Fruit fly (Drosophila melanogaster) whole organism, embryonic: Measurements from ENCODE around the gene asl.

Experiments used
- ATbp ChIP-seq: fragments of 200-800 bp; sonication (Bioruptor generic); optimal IDR thresholded peaks from 2 replicates; lab custom pipeline; 2017; ENCODE audit warnings: missing biosample characterization, mild to moderate bottlenecking, missing genetic modification characterization, missing genetic modification reagents
- Aef1 ChIP-seq: fragments of 200-800 bp; sonication (Bioruptor generic); IDR thresholded peaks from 3 replicates; pipeline ENCODE4 v1.3.6; 2022; ENCODE audit warnings: missing biosample characterization, missing genetic modification characterization
- Atf-2 ChIP-seq: fragments of 200-800 bp; sonication (Bioruptor generic); optimal IDR thresholded peaks from 2 replicates; lab custom pipeline; 2016; ENCODE audit warnings: missing biosample characterization, missing genetic modification characterization
- B-H2 ChIP-seq: fragments of 200-800 bp; sonication (Bioruptor generic); optimal IDR thresholded peaks from 2 replicates; lab custom pipeline; 2018; ENCODE audit warnings: missing biosample characterization, mild to moderate bottlenecking, missing genetic modification characterization
- CG10462 ChIP-seq: fragments of 200-800 bp; sonication (Bioruptor generic); optimal IDR thresholded peaks from 2 replicates; lab custom pipeline; 2016; ENCODE audit warnings: missing biosample characterization, missing genetic modification characterization
- CG11085 ChIP-seq: fragments of 200-800 bp; sonication (Bioruptor generic); IDR thresholded peaks from 2 replicates; pipeline ENCODE4 v1.3.6; 2022; ENCODE audit warnings: missing biosample characterization, missing genetic modification characterization
- CG11560 ChIP-seq: fragments of 200-800 bp; sonication (Bioruptor generic); IDR thresholded peaks from 3 replicates; pipeline ENCODE4 v1.3.6; 2022; ENCODE audit warnings: missing biosample characterization, missing genetic modification characterization
- CG12104 ChIP-seq: fragments of 200-800 bp; sonication (Bioruptor generic); optimal IDR thresholded peaks from 3 replicates; lab custom pipeline; 2016; ENCODE audit warnings: missing biosample characterization, missing genetic modification characterization
- CG1233 ChIP-seq: fragments of 200-800 bp; sonication (Bioruptor generic); optimal IDR thresholded peaks from 4 replicates; lab custom pipeline; 2018; ENCODE audit warnings: missing biosample characterization, mild to moderate bottlenecking, missing genetic modification characterization
- CG13424 ChIP-seq: fragments of 200-800 bp; sonication (Bioruptor generic); optimal IDR thresholded peaks from 2 replicates; lab custom pipeline; 2019; ENCODE audit warnings: missing biosample characterization, mild to moderate bottlenecking, missing genetic modification characterization, moderate library complexity
- CG15269 ChIP-seq: fragments of 200-800 bp; sonication (Bioruptor generic); optimal IDR thresholded peaks from 2 replicates; lab custom pipeline; 2018; ENCODE audit warnings: missing biosample characterization, mild to moderate bottlenecking, missing genetic modification characterization, moderate library complexity
- CG17385 ChIP-seq: fragments of 200-800 bp; sonication (Bioruptor generic); optimal IDR thresholded peaks from 3 replicates; lab custom pipeline; 2018; ENCODE audit warnings: missing biosample characterization, mild to moderate bottlenecking, missing genetic modification characterization
- CG17568 ChIP-seq: fragments of 200-800 bp; sonication (Bioruptor generic); optimal IDR thresholded peaks from 2 replicates; lab custom pipeline; 2018; ENCODE audit warnings: missing biosample characterization, mild to moderate bottlenecking, missing genetic modification characterization, moderate library complexity
- CG2678 ChIP-seq: fragments of 200-800 bp; sonication (Bioruptor generic); optimal IDR thresholded peaks from 3 replicates; lab custom pipeline; 2019; ENCODE audit warnings: missing biosample characterization, mild to moderate bottlenecking, missing genetic modification characterization, moderate library complexity
- CG30403 ChIP-seq: fragments of 200-800 bp; sonication (Bioruptor generic); optimal IDR thresholded peaks from 3 replicates; lab custom pipeline; 2016; ENCODE audit warnings: missing biosample characterization, missing genetic modification characterization
- CG31388 ChIP-seq: fragments of 200-800 bp; sonication (Bioruptor generic); optimal IDR thresholded peaks from 2 replicates; lab custom pipeline; 2016; ENCODE audit warnings: missing biosample characterization, missing genetic modification characterization
- CG32767 ChIP-seq: fragments of 200-800 bp; sonication (Bioruptor generic); IDR thresholded peaks from 2 replicates; pipeline ENCODE4 v1.3.6; 2022; ENCODE audit warnings: missing biosample characterization, missing genetic modification characterization
- CG34224 ChIP-seq: fragments of 200-800 bp; sonication (Bioruptor generic); IDR thresholded peaks from 3 replicates; pipeline ENCODE4 v1.3.6; 2022; ENCODE audit warnings: missing biosample characterization, missing genetic modification characterization; ENCODE audit not compliant: partially characterized antibody
- CG6683 ChIP-seq: fragments of 200-800 bp; sonication (Bioruptor generic); optimal IDR thresholded peaks from 2 replicates; lab custom pipeline; 2017; ENCODE audit warnings: missing biosample characterization, mild to moderate bottlenecking, missing genetic modification characterization, missing genetic modification reagents
- CG6791 ChIP-seq: fragments of 200-800 bp; sonication (Bioruptor generic); IDR thresholded peaks from 3 replicates; pipeline ENCODE4 v1.3.6; 2022; ENCODE audit warnings: missing biosample characterization, missing genetic modification characterization; ENCODE audit not compliant: partially characterized antibody
- CG6813 ChIP-seq: fragments of 200-800 bp; sonication (Bioruptor generic); optimal IDR thresholded peaks from 2 replicates; lab custom pipeline; 2017; ENCODE audit warnings: missing biosample characterization, missing genetic modification characterization, mild to moderate bottlenecking, moderate library complexity, missing genetic modification reagents
- CG7839 ChIP-seq: fragments of 200-800 bp; sonication (Bioruptor generic); optimal IDR thresholded peaks from 3 replicates; lab custom pipeline; 2018; ENCODE audit warnings: missing biosample characterization, mild to moderate bottlenecking, missing genetic modification characterization, moderate library complexity
- CG9727 ChIP-seq: fragments of 200-800 bp; sonication (Bioruptor generic); optimal IDR thresholded peaks from 3 replicates; lab custom pipeline; 2017; ENCODE audit warnings: missing biosample characterization, mild to moderate bottlenecking, missing genetic modification characterization
- Dfd ChIP-seq, 2 experiments: fragments of >200 bp; optimal IDR thresholded peaks; 2 replicates each; lab custom pipeline; 2017; ENCODE audit warnings: missing biosample characterization in 2 of 2, missing genetic modification characterization in 2 of 2
- Gug ChIP-seq: fragments of 200-800 bp; sonication (Bioruptor generic); IDR thresholded peaks from 4 replicates; pipeline ENCODE4 v1.3.6; 2022; ENCODE audit warnings: missing biosample characterization, missing genetic modification characterization
- Hmr ChIP-seq: fragments of 200-800 bp; sonication (Bioruptor generic); optimal IDR thresholded peaks from 3 replicates; lab custom pipeline; 2017; ENCODE audit warnings: mild to moderate bottlenecking, missing biosample characterization, missing genetic modification reagents, missing genetic modification characterization
- Hmx ChIP-seq: fragments of 200-800 bp; sonication (Bioruptor generic); optimal IDR thresholded peaks from 2 replicates; lab custom pipeline; 2016; ENCODE audit warnings: missing biosample characterization, missing genetic modification characterization
- Lim3 ChIP-seq: fragments of 200-800 bp; sonication (Bioruptor generic); IDR thresholded peaks from 2 replicates; pipeline ENCODE4 v1.3.6; 2022; ENCODE audit warnings: missing biosample characterization, missing genetic modification characterization
- Lpt ChIP-seq: fragments of >200 bp; optimal IDR thresholded peaks from 2 replicates; lab custom pipeline; 2018; ENCODE audit warnings: missing biosample characterization, missing genetic modification characterization
- MBD-R2 ChIP-seq: fragments of 200-800 bp; sonication (Bioruptor generic); IDR thresholded peaks from 2 replicates; pipeline ENCODE4 v1.3.6; 2022; ENCODE audit warnings: missing biosample characterization, missing genetic modification characterization
- NC2β ChIP-seq: fragments of 200-800 bp; sonication (Bioruptor generic); optimal IDR thresholded peaks from 2 replicates; lab custom pipeline; 2016; ENCODE audit warnings: missing biosample characterization, missing genetic modification characterization
- PHDP ChIP-seq: fragments of 200-800 bp; sonication (Bioruptor generic); optimal IDR thresholded peaks from 3 replicates; lab custom pipeline; 2018; ENCODE audit warnings: missing biosample characterization, mild to moderate bottlenecking, missing genetic modification characterization, moderate library complexity
- Pdp1 ChIP-seq, 2 experiments: fragments of 200-800 bp; sonication (Bioruptor generic); optimal IDR thresholded peaks; 3 replicates each; lab custom pipeline; 2016; ENCODE audit warnings: missing biosample characterization in 2 of 2, missing genetic modification characterization in 2 of 2, mild to moderate bottlenecking in 1 of 2, moderate library complexity in 1 of 2
- Sox100B ChIP-seq: fragments of 200-800 bp; sonication (Bioruptor generic); optimal IDR thresholded peaks from 3 replicates; lab custom pipeline; 2018; ENCODE audit warnings: missing biosample characterization, mild to moderate bottlenecking, missing genetic modification characterization
- ac ChIP-seq: fragments of 200-800 bp; sonication (Bioruptor generic); optimal IDR thresholded peaks from 3 replicates; lab custom pipeline; 2017; ENCODE audit warnings: missing biosample characterization, mild to moderate bottlenecking, missing genetic modification characterization
- al ChIP-seq: fragments of 200-800 bp; sonication (Bioruptor generic); IDR thresholded peaks from 2 replicates; pipeline ENCODE4 v1.3.6; 2022; ENCODE audit warnings: missing biosample characterization, missing genetic modification characterization
- amos ChIP-seq: fragments of 200-800 bp; sonication (Bioruptor generic); IDR thresholded peaks from 2 replicates; pipeline ENCODE4 v1.3.6; 2022; ENCODE audit warnings: missing biosample characterization, missing genetic modification characterization; ENCODE audit not compliant: partially characterized antibody
- bigmax ChIP-seq: fragments of 200-800 bp; sonication (Bioruptor generic); optimal IDR thresholded peaks from 2 replicates; lab custom pipeline; 2018; ENCODE audit warnings: missing biosample characterization, mild to moderate bottlenecking, missing genetic modification characterization
- chinmo ChIP-seq: fragments of 200-800 bp; sonication (Bioruptor generic); IDR thresholded peaks from 4 replicates; pipeline ENCODE4 v1.3.6; 2022; ENCODE audit warnings: missing biosample characterization, missing genetic modification characterization; ENCODE audit not compliant: partially characterized antibody
- dmrt99B ChIP-seq: fragments of 200-800 bp; sonication (Bioruptor generic); optimal IDR thresholded peaks from 2 replicates; lab custom pipeline; 2018; ENCODE audit warnings: missing biosample characterization, mild to moderate bottlenecking, missing genetic modification characterization, moderate library complexity
- emc ChIP-seq: fragments of 200-800 bp; sonication (Bioruptor generic); optimal IDR thresholded peaks from 2 replicates; lab custom pipeline; 2016; ENCODE audit warnings: missing biosample characterization, missing genetic modification characterization
- gfzf ChIP-seq: fragments of 200-800 bp; sonication (Bioruptor generic); optimal IDR thresholded peaks from 2 replicates; lab custom pipeline; 2016; ENCODE audit warnings: missing biosample characterization, mild to moderate bottlenecking, missing genetic modification characterization, moderate library complexity
- grn ChIP-seq: fragments of 200-800 bp; sonication (Bioruptor generic); optimal IDR thresholded peaks from 3 replicates; lab custom pipeline; 2017; ENCODE audit warnings: missing biosample characterization, missing genetic modification characterization
- jing ChIP-seq: fragments of 200-800 bp; sonication (Bioruptor generic); optimal IDR thresholded peaks from 2 replicates; lab custom pipeline; 2018; ENCODE audit warnings: missing biosample characterization, mild to moderate bottlenecking, missing genetic modification characterization
- otp ChIP-seq: fragments of 200-800 bp; sonication (Bioruptor generic); IDR thresholded peaks from 3 replicates; pipeline ENCODE4, ENCODE4 v1.3.6; 2022; ENCODE audit warnings: missing biosample characterization, missing genetic modification characterization
- pb ChIP-seq: fragments of 200-800 bp; sonication (Bioruptor generic); optimal IDR thresholded peaks from 3 replicates; lab custom pipeline; 2016; ENCODE audit warnings: missing biosample characterization, missing genetic modification characterization
- prd ChIP-seq, 3 experiments: fragments of >200 bp in 2 of 3; fragments of 200-800 bp in 1 of 3; sonication (Bioruptor generic) in 1 of 3; optimal IDR thresholded peaks in 2 of 3; IDR thresholded peaks in 1 of 3; 2 replicates in 2 of 3; 3 replicates in 1 of 3; pipeline versions ENCODE4 v1.3.6 to Lab custom; 2017 to 2022; ENCODE audit warnings: missing biosample characterization in 1 of 3, missing genetic modification characterization in 1 of 3
- sens-2 ChIP-seq: fragments of 200-800 bp; sonication (Bioruptor generic); IDR thresholded peaks from 2 replicates; pipeline ENCODE4 v1.3.6; 2022; ENCODE audit warnings: missing biosample characterization, missing genetic modification characterization
- shn ChIP-seq: fragments of 200-800 bp; sonication (Bioruptor generic); optimal IDR thresholded peaks from 3 replicates; lab custom pipeline; 2016; ENCODE audit warnings: missing biosample characterization, missing genetic modification characterization
- sima ChIP-seq: fragments of 200-800 bp; sonication (Bioruptor generic); optimal IDR thresholded peaks from 2 replicates; lab custom pipeline; 2016; ENCODE audit warnings: missing biosample characterization, missing genetic modification characterization

Gene asl

dm6 chr3R:5568590-5568989 lies 37.8 kb downstream of the asl start, which contains the start of the genes CG2931 and Rheb (continued):
- TF ChIP-seq CG13424 (tag; lab: Kevin White, UChicago) (peak; percentile 75), CG6813 (GFP tag; lab: Kevin White, UChicago) (no peak), Lim3 (GFP tag; lab: Robert Waterston, UW) (no peak), al (GFP tag; lab: Robert Waterston, UW) (peak; percentile 45; the same call in 1 of the 2 replicates), NC2β (GFP tag; lab: Kevin White, UChicago) (peak; percentile 38), amos (GFP tag; lab: Robert Waterston, UW) (peak; percentile 76), Atf-2 (GFP tag; lab: Kevin White, UChicago) (peak; percentile 37), otp (GFP tag; lab: Robert Waterston, UW) (no peak), grn (GFP tag; lab: Kevin White, UChicago) (peak; percentile 39), CG17568 (GFP tag; lab: Kevin White, UChicago) (no peak), CG15269 (peak; percentile 68), Dfd (GFP tag; optimal IDR thresholded peaks at IDR 0.05; lab: Kevin White, UChicago) (no peak), CG12104 (GFP tag; lab: Kevin White, UChicago) (no peak), Sox100B (GFP tag; lab: Kevin White, UChicago) (peak; percentile 26), CG1233 (GFP tag; lab: Kevin White, UChicago) (no peak), pb (GFP tag; lab: Kevin White, UChicago) (no peak), MBD-R2 (GFP tag; lab: Robert Waterston, UW) (peak; percentile 72), CG17385 (peak; percentile 45), shn (GFP tag; lab: Kevin White, UChicago) (no peak), B-H2 (GFP tag; lab: Kevin White, UChicago) (peak; percentile 72), CG6791 (GFP tag; lab: Robert Waterston, UW) (peak; percentile 60), Lpt (GFP tag; lab: Kevin White, UChicago) (no peak), jing (GFP tag; lab: Kevin White, UChicago) (no peak), CG31388 (GFP tag; lab: Kevin White, UChicago) (no peak), CG30403 (GFP tag; lab: Kevin White, UChicago) (peak; percentile 84), PHDP (peak; percentile 75), CG11085 (peak; percentile 63; the same call in 1 of the 2 replicates), prd (optimal IDR thresholded peaks at IDR 0.05; lab: Kevin White, UChicago) (no peak), prd (GFP tag; IDR thresholded peaks at IDR 0.05; lab: Robert Waterston, UW) (peak; percentile 82), sens-2 (GFP tag; lab: Robert Waterston, UW) (no peak), CG11560 (tag; lab: Robert Waterston, UW) (no peak), CG2678 (peak; percentile 65), CG10462 (GFP tag; lab: Kevin White, UChicago) (peak; percentile 86), chinmo (GFP tag; lab: Robert Waterston, UW) (no peak), Aef1 (peak; percentile 65; the same call in 2 of the 3 replicates), Hmx (GFP tag; lab: Kevin White, UChicago) (peak; percentile 48), gfzf (peak; percentile 92), Hmr (GFP tag; lab: Kevin White, UChicago) (peak; percentile 69), CG32767 (GFP tag; lab: Robert Waterston, UW) (0 out of 2 replicates have a peak, but pooled peaks have one; percentile 18), Gug (GFP tag; lab: Robert Waterston, UW) (no peak; the same call in 3 of the 4 replicates), CG6683 (GFP tag; lab: Kevin White, UChicago) (peak; percentile 8), ATbp (GFP tag; lab: Kevin White, UChicago) (no peak), ac (no peak), CG34224 (peak; percentile 68), emc (GFP tag; lab: Kevin White, UChicago) (no peak), Pdp1 (GFP tag; optimal IDR thresholded peaks at IDR 0.05; lab: Kevin White, UChicago) (peak; percentile 44 to 67), dmrt99B (tag; lab: Kevin White, UChicago) (no peak), CG7839 (peak; percentile 58), sima (GFP tag; lab: Kevin White, UChicago) (no peak), CG9727 (GFP tag; lab: Kevin White, UChicago) (peak; percentile 67), bigmax (no peak)
